Worm (Caenorhabditis elegans): ENCODE measurements around the gene glb-33.

- TF ChIP-seq F49E8.2 (tag; optimal IDR thresholded peaks at IDR 0.05; ENCODE audit: borderline replicate concordance) (no peak), ama-1 (optimal IDR thresholded peaks at IDR 0.05) (no peak)
Measured at ce11 chrV:1388247-1388646, 36.3 kb downstream of the glb-33 start.

Data from whole organism, L4 larva.